Worm (Caenorhabditis elegans) whole organism, late embryonic: ENCODE measurements around the gene gro-1.

Experiments used
- C38D4.7 ChIP-seq: fragments of 200-800 bp; sonication (Bioruptor generic); optimal IDR thresholded peaks from 2 replicates; lab custom pipeline; 2018; ENCODE audit warnings: mild to moderate bottlenecking, missing genetic modification characterization, moderate library complexity, missing compliant biosample characterization
- K02D7.2 ChIP-seq: sonication (generic microtip); optimal IDR thresholded peaks from 2 replicates; lab custom pipeline; 2017; ENCODE audit warnings: mild to moderate bottlenecking, missing genetic modification characterization, missing compliant biosample characterization
- K09A11.1 ChIP-seq: sonication (generic microtip); optimal IDR thresholded peaks from 2 replicates; lab custom pipeline; 2017; ENCODE audit warnings: antibody characterized with exemption, mild to moderate bottlenecking, missing genetic modification characterization, missing compliant biosample characterization; ENCODE audit not compliant: insufficient read depth
- T23F11.4 ChIP-seq: fragments of 200-800 bp; sonication (Bioruptor generic); optimal IDR thresholded peaks from 2 replicates; lab custom pipeline; 2018; ENCODE audit warnings: mild to moderate bottlenecking, missing genetic modification characterization, missing compliant biosample characterization
- ahr-1 ChIP-seq: sonication (generic microtip); optimal IDR thresholded peaks from 2 replicates; lab custom pipeline; 2016; ENCODE audit warnings: missing genetic modification characterization, missing compliant biosample characterization
- ceh-18 ChIP-seq: sonication (generic microtip); optimal IDR thresholded peaks from 2 replicates; lab custom pipeline; 2016; ENCODE audit warnings: missing genetic modification characterization, missing compliant biosample characterization
- ceh-19 ChIP-seq: fragments of 200-800 bp; sonication (Bioruptor generic); optimal IDR thresholded peaks from 2 replicates; lab custom pipeline; 2018; ENCODE audit warnings: mild to moderate bottlenecking, missing genetic modification characterization, missing compliant biosample characterization
- ceh-2 ChIP-seq: sonication (generic microtip); optimal IDR thresholded peaks from 2 replicates; lab custom pipeline; 2016; ENCODE audit warnings: missing genotype, missing genetic modification characterization, missing compliant biosample characterization
- ceh-31 ChIP-seq: sonication (generic microtip); optimal IDR thresholded peaks from 2 replicates; lab custom pipeline; 2016; ENCODE audit warnings: missing genetic modification characterization, missing compliant biosample characterization
- ceh-45 ChIP-seq: fragments of 200-800 bp; sonication (Bioruptor generic); IDR thresholded peaks from 2 replicates; pipeline ENCODE4 v1.3.6; 2022; ENCODE audit warnings: missing genetic modification reagents, missing genetic modification characterization, missing compliant biosample characterization
- ceh-6 ChIP-seq: fragments of 200-800 bp; sonication (Bioruptor generic); optimal IDR thresholded peaks from 2 replicates; lab custom pipeline; 2018; ENCODE audit warnings: mild to moderate bottlenecking, missing genetic modification characterization, missing compliant biosample characterization
- che-1 ChIP-seq: sonication (generic microtip); optimal IDR thresholded peaks from 2 replicates; lab custom pipeline; 2016; ENCODE audit warnings: mild to moderate bottlenecking, missing genetic modification characterization, missing compliant biosample characterization
- dmd-4 ChIP-seq: sonication (generic microtip); optimal IDR thresholded peaks from 2 replicates; lab custom pipeline; 2016; ENCODE audit warnings: borderline replicate concordance, missing genetic modification characterization, missing compliant biosample characterization
- dve-1 ChIP-seq: sonication (generic microtip); optimal IDR thresholded peaks from 2 replicates; lab custom pipeline; 2017; ENCODE audit warnings: antibody characterized with exemption, mild to moderate bottlenecking, missing genetic modification characterization, missing compliant biosample characterization
- ets-4 ChIP-seq: sonication (generic microtip); optimal IDR thresholded peaks from 2 replicates; lab custom pipeline; 2016; ENCODE audit warnings: missing genetic modification characterization, missing compliant biosample characterization
- eyg-1 ChIP-seq: sonication (generic microtip); optimal IDR thresholded peaks from 2 replicates; lab custom pipeline; 2016; ENCODE audit warnings: missing genotype, missing genetic modification characterization, missing compliant biosample characterization
- fkh-10 ChIP-seq: fragments of 150-350 bp; optimal IDR thresholded peaks from 2 replicates; lab custom pipeline; 2014; ENCODE audit warnings: missing biosample characterization, missing genetic modification reagents, missing genetic modification characterization
- gmeb-2 ChIP-seq: sonication (generic microtip); optimal IDR thresholded peaks from 2 replicates; lab custom pipeline; 2016; ENCODE audit warnings: missing genetic modification characterization, inconsistent platforms, missing compliant biosample characterization
- hlh-13 ChIP-seq: fragments of 200-800 bp; sonication (Bioruptor generic); optimal IDR thresholded peaks from 2 replicates; lab custom pipeline; 2018; ENCODE audit warnings: mild to moderate bottlenecking, missing genetic modification characterization, missing compliant biosample characterization
- hlh-15 ChIP-seq: sonication (generic microtip); optimal IDR thresholded peaks from 2 replicates; lab custom pipeline; 2016; ENCODE audit warnings: missing genetic modification characterization, missing compliant biosample characterization
- hlh-8 ChIP-seq: sonication (generic microtip); optimal IDR thresholded peaks from 2 replicates; lab custom pipeline; 2016; ENCODE audit warnings: missing genotype, missing genetic modification characterization, missing compliant biosample characterization
- lin-11 ChIP-seq: fragments of 200-800 bp; sonication (Bioruptor generic); optimal IDR thresholded peaks from 2 replicates; lab custom pipeline; 2018; ENCODE audit warnings: mild to moderate bottlenecking, missing genetic modification characterization, missing compliant biosample characterization
- nfya-1 ChIP-seq: sonication (generic microtip); optimal IDR thresholded peaks from 2 replicates; lab custom pipeline; 2017; ENCODE audit warnings: missing genetic modification characterization, mild to moderate bottlenecking, missing compliant biosample characterization, antibody characterized with exemption, moderate library complexity
- nhr-232 ChIP-seq: sonication (generic microtip); optimal IDR thresholded peaks from 2 replicates; lab custom pipeline; 2016; ENCODE audit warnings: missing genetic modification characterization, missing compliant biosample characterization
- odd-2 ChIP-seq: sonication (generic microtip); optimal IDR thresholded peaks from 2 replicates; lab custom pipeline; 2017; ENCODE audit warnings: antibody characterized with exemption, mild to moderate bottlenecking, missing genetic modification characterization, missing compliant biosample characterization
- pax-1 ChIP-seq: fragments of 150-350 bp; optimal IDR thresholded peaks from 2 replicates; lab custom pipeline; 2014; ENCODE audit warnings: missing biosample characterization, missing genetic modification characterization
- pha-4 ChIP-seq: fragments of 150-350 bp; optimal IDR thresholded peaks from 2 replicates; lab custom pipeline; 2018; ENCODE audit warnings: missing biosample characterization, missing genetic modification reagents, missing genetic modification characterization
- rnt-1 ChIP-seq: sonication (generic microtip); optimal IDR thresholded peaks from 2 replicates; lab custom pipeline; 2016; ENCODE audit warnings: missing genetic modification characterization, missing compliant biosample characterization
- unc-3 ChIP-seq, 2 experiments: fragments of 200-800 bp in 1 of 2; sonication (Bioruptor generic) in 1 of 2; sonication (generic microtip) in 1 of 2; conservative IDR thresholded peaks in 1 of 2; optimal IDR thresholded peaks in 1 of 2; 2 replicates each; pipeline versions ENCODE4 v1.3.6 to Lab custom; 2016 to 2022; ENCODE audit warnings: missing compliant biosample characterization in 2 of 2, missing genetic modification characterization in 2 of 2, missing genetic modification reagents in 1 of 2
- unc-42 ChIP-seq: sonication (generic microtip); optimal IDR thresholded peaks from 2 replicates; lab custom pipeline; 2016; ENCODE audit warnings: missing genotype, missing genetic modification characterization, missing compliant biosample characterization
- unc-55 ChIP-seq: sonication (generic microtip); optimal IDR thresholded peaks from 2 replicates; lab custom pipeline; 2017; ENCODE audit warnings: missing biosample characterization, missing genetic modification reagents, missing genetic modification characterization
- unc-86 ChIP-seq: sonication (generic microtip); optimal IDR thresholded peaks from 2 replicates; lab custom pipeline; 2016; ENCODE audit warnings: missing genetic modification characterization, missing compliant biosample characterization
- ztf-16 ChIP-seq: sonication (generic microtip); optimal IDR thresholded peaks from 2 replicates; lab custom pipeline; 2017; ENCODE audit warnings: missing genetic modification characterization, missing compliant biosample characterization

gro-1 gene

ce11 chrIII:5228839-5229238 is 36.1 kb upstream of the gro-1 start:
- no peak for TF ChIP-seq odd-2
- no peak for TF ChIP-seq K09A11.1 (tag; lab: Kevin White, UChicago)
- TF ChIP-seq pax-1 (tag; lab: Kevin White, UChicago): no peak
- TF ChIP-seq ceh-18 (tag; lab: Kevin White, UChicago): no peak
- TF ChIP-seq unc-55 (GFP tag; lab: Kevin White, UChicago): no peak

- TF ChIP-seq ceh-18 (tag; lab: Kevin White, UChicago) (no peak), ceh-6 (GFP tag; lab: Kevin White, UChicago) (no peak), nfya-1 (no peak), C38D4.7 (no peak), ahr-1 (tag; lab: Kevin White, UChicago) (no peak), hlh-8 (tag; lab: Kevin White, UChicago) (no peak), eyg-1 (tag; lab: Kevin White, UChicago) (no peak), ceh-2 (no peak), ceh-31 (tag; lab: Kevin White, UChicago) (no peak), unc-42 (tag; lab: Kevin White, UChicago) (no peak), ztf-16 (no peak), K09A11.1 (tag; lab: Kevin White, UChicago) (no peak)
Measured at ce11 chrIII:5229511-5230250, 35.2 kb upstream of the gro-1 start.

DNA sequence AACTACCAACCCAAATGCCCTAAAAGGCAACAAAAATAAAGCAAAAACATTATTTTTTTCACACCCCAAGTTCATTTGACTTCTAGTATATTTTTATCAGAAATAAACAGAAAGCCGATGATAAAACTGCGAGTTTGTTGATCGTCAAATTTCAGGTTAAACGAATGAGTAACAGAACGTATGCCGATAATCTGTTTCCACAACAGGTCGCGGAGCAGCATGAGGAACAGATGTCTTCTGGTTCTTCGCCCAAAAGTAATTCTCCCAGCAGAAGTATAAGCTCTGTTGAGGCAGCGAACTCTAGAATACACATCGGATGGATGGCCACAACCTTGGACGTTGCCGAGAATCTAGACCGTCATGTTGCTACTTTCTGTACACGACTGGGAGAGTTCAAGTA is 34.5 kb upstream of the gro-1 start, which contains the start of gene prmt-5:
Gene prmt-5 (plus strand): TSS at position 141 of the 400 bp plus-strand sequence.
- TF ChIP-seq rnt-1 (tag; lab: Kevin White, UChicago): no peak

DNA sequence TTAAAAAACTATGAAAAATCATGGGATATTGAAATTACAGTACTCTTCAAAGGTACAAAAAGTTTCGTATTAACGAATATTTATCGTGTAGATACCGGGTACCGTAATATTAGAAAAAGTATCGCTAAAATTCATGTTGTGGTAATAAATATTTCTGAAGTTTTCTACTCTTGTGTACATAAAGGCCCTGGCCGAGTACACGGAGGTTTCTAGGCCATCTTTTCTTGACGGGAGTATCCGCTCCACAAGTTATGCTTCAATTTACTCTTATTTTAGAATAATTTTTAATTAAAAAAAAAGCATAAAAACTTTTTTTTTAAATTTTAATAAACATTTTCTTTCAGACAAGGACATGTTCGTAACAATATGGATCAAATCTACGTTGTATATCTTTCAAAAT is 31.8 kb upstream of the gro-1 start:
- TF ChIP-seq unc-3 (GFP tag; conservative IDR thresholded peaks at IDR 0.05; lab: Robert Waterston, UW) (no peak), unc-3 (tag; optimal IDR thresholded peaks at IDR 0.05; lab: Kevin White, UChicago) (no peak), fkh-10 (GFP tag; lab: Kevin White, UChicago) (no peak), T23F11.4 (GFP tag; lab: Kevin White, UChicago) (no peak), hlh-13 (no peak), unc-86 (no peak), ceh-31 (tag; lab: Kevin White, UChicago) (no peak), K02D7.2 (tag; lab: Kevin White, UChicago) (no peak), ceh-2 (no peak), gmeb-2 (no peak), ztf-16 (no peak), rnt-1 (tag; lab: Kevin White, UChicago) (no peak), hlh-15 (tag; lab: Kevin White, UChicago) (no peak), pha-4 (no peak), ets-4 (tag; lab: Kevin White, UChicago) (no peak), dmd-4 (tag; lab: Kevin White, UChicago) (no peak), ceh-18 (tag; lab: Kevin White, UChicago) (no peak)

ce11 chrIII:5234312-5234711 is 30.6 kb upstream of the gro-1 start, which contains the start of gene mrps-26:
Gene mrps-26, plus strand, starts transcription at chrIII:5234612.
- TF ChIP-seq che-1: no peak
- TF ChIP-seq ceh-19: no peak
- no peak for TF ChIP-seq nhr-232
- TF ChIP-seq ceh-45: no peak
- TF ChIP-seq K09A11.1 (tag; lab: Kevin White, UChicago): no peak
- no peak for TF ChIP-seq fkh-10 (GFP tag; lab: Kevin White, UChicago)
- no peak for TF ChIP-seq dve-1 (tag; lab: Kevin White, UChicago)
- TF ChIP-seq lin-11 (tag; lab: Kevin White, UChicago): no peak
